Fruit fly (Drosophila melanogaster) whole organism, wandering third instar larva: ENCODE measurements around the gene sstn.

Source experiments
- Abd-B ChIP-seq: fragments of >200 bp; optimal IDR thresholded peaks from 2 replicates; lab custom pipeline; 2017; ENCODE audit warnings: missing biosample characterization, missing genetic modification characterization
- CG32264 ChIP-seq: fragments of 200-800 bp; sonication (Bioruptor generic); optimal IDR thresholded peaks from 2 replicates; lab custom pipeline; 2016; ENCODE audit warnings: missing biosample characterization, missing genetic modification characterization
- CG9705 ChIP-seq: fragments of 200-800 bp; sonication (Bioruptor generic); optimal IDR thresholded peaks from 2 replicates; lab custom pipeline; 2018; ENCODE audit warnings: missing biosample characterization, mild to moderate bottlenecking, missing genetic modification characterization
- CrebA ChIP-seq: fragments of 200-800 bp; sonication (Bioruptor generic); optimal IDR thresholded peaks from 2 replicates; lab custom pipeline; 2016; ENCODE audit warnings: missing biosample characterization, mild to moderate bottlenecking, missing genetic modification characterization, borderline replicate concordance
- Dfd ChIP-seq: fragments of >200 bp; optimal IDR thresholded peaks from 2 replicates; lab custom pipeline; 2017; ENCODE audit warnings: missing biosample characterization, missing genetic modification characterization
- Dif ChIP-seq: fragments of 200-275, 200-300 bp; sonication (Bioruptor generic); optimal IDR thresholded peaks from 2 replicates; lab custom pipeline; 2018; ENCODE audit warnings: missing biosample characterization, missing genetic modification characterization; ENCODE audit not compliant: partially characterized antibody
- HLH106 ChIP-seq: fragments of 200-800 bp; optimal IDR thresholded peaks from 3 replicates; lab custom pipeline; 2019; ENCODE audit warnings: missing biosample characterization, mild to moderate bottlenecking, missing genetic modification characterization, moderate library complexity
- Hnf4 ChIP-seq: fragments of 200-800 bp; sonication (Bioruptor generic); optimal IDR thresholded peaks from 2 replicates; lab custom pipeline; 2016; ENCODE audit warnings: missing biosample characterization, mild to moderate bottlenecking, missing genetic modification characterization
- Hr78 ChIP-seq: fragments of >200 bp; optimal IDR thresholded peaks from 2 replicates; lab custom pipeline; 2017; ENCODE audit warnings: missing biosample characterization, missing genetic modification characterization
- Hr83 ChIP-seq: fragments of 200-300 bp; sonication (Bioruptor generic); optimal IDR thresholded peaks from 2 replicates; lab custom pipeline; 2016; ENCODE audit warnings: missing biosample characterization, mild to moderate bottlenecking, missing genetic modification characterization, moderate library complexity; ENCODE audit not compliant: poor library complexity, severe bottlenecking
- Jra ChIP-seq: sonication (Bioruptor generic); optimal IDR thresholded peaks from 2 replicates; lab custom pipeline; 2016; ENCODE audit warnings: missing biosample characterization, missing genetic modification characterization
- Mio ChIP-seq: sonication (Bioruptor generic); optimal IDR thresholded peaks from 2 replicates; lab custom pipeline; 2016; ENCODE audit warnings: missing biosample characterization, missing genetic modification characterization
- Myc ChIP-seq: fragments of >200 bp; optimal IDR thresholded peaks from 2 replicates; lab custom pipeline; 2017
- N ChIP-seq: fragments of >200 bp; optimal IDR thresholded peaks from 2 replicates; lab custom pipeline; 2018; ENCODE audit warnings: missing biosample characterization, missing external identifiers, missing genetic modification characterization
- OdsH ChIP-seq: fragments of 200-800 bp; sonication (Bioruptor generic); optimal IDR thresholded peaks from 2 replicates; lab custom pipeline; 2016; ENCODE audit warnings: missing biosample characterization, mild to moderate bottlenecking, missing genetic modification characterization
- Rel ChIP-seq, 2 experiments: fragments of 200-800 bp; sonication (Bioruptor generic) in 1 of 2; optimal IDR thresholded peaks; 2 replicates in 1 of 2; 3 replicates in 1 of 2; lab custom pipeline; 2016 to 2019; ENCODE audit warnings: mild to moderate bottlenecking in 2 of 2, missing biosample characterization in 2 of 2, missing genetic modification characterization in 2 of 2, moderate library complexity in 1 of 2
- Sp1 ChIP-seq: fragments of 200-800 bp; sonication (Bioruptor generic); optimal IDR thresholded peaks from 3 replicates; lab custom pipeline; 2019; ENCODE audit warnings: missing biosample characterization, mild to moderate bottlenecking, missing genetic modification characterization, moderate library complexity
- Vsx2 ChIP-seq: fragments of 200-300, 225-300 bp; sonication (Bioruptor generic); optimal IDR thresholded peaks from 2 replicates; lab custom pipeline; 2018; ENCODE audit warnings: missing biosample characterization, missing genetic modification characterization; ENCODE audit not compliant: partially characterized antibody
- br ChIP-seq: fragments of 200-800 bp; sonication (Bioruptor generic); optimal IDR thresholded peaks from 2 replicates; lab custom pipeline; 2016; ENCODE audit warnings: missing biosample characterization, missing genetic modification characterization
- brk ChIP-seq: fragments of 200-800 bp; sonication (Bioruptor generic); optimal IDR thresholded peaks from 2 replicates; lab custom pipeline; 2016; ENCODE audit warnings: missing biosample characterization, mild to moderate bottlenecking, missing genetic modification characterization
- dl ChIP-seq, 2 experiments: fragments of 175-275, 200-275 bp in 1 of 2; fragments of 200-275 bp in 1 of 2; sonication (Bioruptor generic); optimal IDR thresholded peaks; lab custom pipeline; 2018; ENCODE audit warnings: mild to moderate bottlenecking in 2 of 2, missing biosample characterization in 2 of 2, missing genetic modification characterization in 2 of 2, moderate library complexity in 2 of 2; ENCODE audit not compliant: partially characterized antibody in 2 of 2, insufficient read depth in 1 of 2
- dmrt93B ChIP-seq: fragments of 200-800 bp; sonication (Bioruptor generic); optimal IDR thresholded peaks from 2 replicates; lab custom pipeline; 2018; ENCODE audit warnings: missing biosample characterization, mild to moderate bottlenecking, missing genetic modification characterization
- dsf ChIP-seq: sonication (Bioruptor generic); optimal IDR thresholded peaks from 2 replicates; lab custom pipeline; 2016; ENCODE audit warnings: missing biosample characterization, missing genetic modification characterization, borderline replicate concordance
- ey ChIP-seq: fragments of 200-800 bp; sonication (Bioruptor generic); optimal IDR thresholded peaks from 2 replicates; lab custom pipeline; 2016; ENCODE audit warnings: missing biosample characterization, missing genetic modification characterization
- foxo ChIP-seq, 2 experiments: fragments of 200-800 bp; sonication (Bioruptor generic); optimal IDR thresholded peaks; 2 replicates in 1 of 2; 3 replicates in 1 of 2; lab custom pipeline; 2016 to 2017; ENCODE audit warnings: missing biosample characterization in 2 of 2, missing genetic modification characterization in 2 of 2
- fru ChIP-seq: fragments of 200-800 bp; sonication (Bioruptor generic); optimal IDR thresholded peaks from 3 replicates; lab custom pipeline; 2016; ENCODE audit warnings: missing biosample characterization, mild to moderate bottlenecking, missing genetic modification characterization
- h ChIP-seq: fragments of 200-800 bp; sonication (Bioruptor generic); optimal IDR thresholded peaks from 3 replicates; lab custom pipeline; 2016; ENCODE audit warnings: missing biosample characterization, mild to moderate bottlenecking, missing genetic modification characterization
- jim ChIP-seq: fragments of 175-275, 200-325 bp; sonication (Bioruptor generic); optimal IDR thresholded peaks from 2 replicates; lab custom pipeline; 2016; ENCODE audit warnings: missing biosample characterization, mild to moderate bottlenecking, missing genetic modification characterization
- lola ChIP-seq: fragments of >200 bp; optimal IDR thresholded peaks from 2 replicates; lab custom pipeline; 2017; ENCODE audit warnings: missing biosample characterization, missing genetic modification characterization
- pan ChIP-seq: fragments of >200 bp; optimal IDR thresholded peaks from 2 replicates; lab custom pipeline; 2017
- psq ChIP-seq: fragments of 200-800 bp; sonication (Bioruptor generic); optimal IDR thresholded peaks from 3 replicates; lab custom pipeline; 2017; ENCODE audit warnings: missing biosample characterization, mild to moderate bottlenecking, missing genetic modification characterization, moderate library complexity
- rgr ChIP-seq: fragments of 200-800 bp; sonication (Bioruptor generic); optimal IDR thresholded peaks from 3 replicates; lab custom pipeline; 2016; ENCODE audit warnings: missing biosample characterization, mild to moderate bottlenecking, missing genetic modification characterization
- sage ChIP-seq: fragments of 200-800 bp; sonication (Bioruptor generic); optimal IDR thresholded peaks from 2 replicates; lab custom pipeline; 2016; ENCODE audit warnings: missing biosample characterization, mild to moderate bottlenecking, missing genetic modification characterization
- sv ChIP-seq: fragments of 200-800 bp; sonication (Bioruptor generic); optimal IDR thresholded peaks from 3 replicates; lab custom pipeline; 2016; ENCODE audit warnings: missing biosample characterization, missing genetic modification characterization
- tai ChIP-seq: sonication (Bioruptor generic); optimal IDR thresholded peaks from 2 replicates; lab custom pipeline; 2016; ENCODE audit warnings: missing biosample characterization, missing genetic modification characterization
- usp ChIP-seq: fragments of >200 bp; optimal IDR thresholded peaks from 2 replicates; lab custom pipeline; 2017; ENCODE audit warnings: missing biosample characterization, missing genetic modification characterization
- woc ChIP-seq: sonication (Bioruptor generic); optimal IDR thresholded peaks from 2 replicates; lab custom pipeline; 2016; ENCODE audit warnings: missing biosample characterization, mild to moderate bottlenecking, missing genetic modification characterization

The sstn gene

dm6 chr3L:15079278-15079677 is 15.2 kb downstream of the sstn start:
- TF ChIP-seq fru (GFP tag; lab: Kevin White, UChicago) = peak; percentile 60
- TF ChIP-seq dsf (GFP tag; lab: Kevin White, UChicago) = no peak
- TF ChIP-seq dl (GFP tag; optimal IDR thresholded peaks at IDR 0.05; lab: Kevin White, UChicago; ENCODE audit: insufficient read depth in 1 of 2, partially characterized antibody in 2 of 2) = peak in 1 of 2 experiments; percentile 35
- TF ChIP-seq br (GFP tag; lab: Kevin White, UChicago) = no peak
- TF ChIP-seq Sp1 (GFP tag; lab: Kevin White, UChicago) = no peak
- TF ChIP-seq Myc (lab: Kevin White, UChicago) = peak; percentile 5
- no peak for TF ChIP-seq woc (GFP tag; lab: Kevin White, UChicago)
- no peak for TF ChIP-seq Abd-B (GFP tag; lab: Kevin White, UChicago)
- TF ChIP-seq OdsH (GFP tag; lab: Kevin White, UChicago) = no peak
- no peak for TF ChIP-seq Dfd (GFP tag; lab: Kevin White, UChicago)
- TF ChIP-seq Jra = no peak
- TF ChIP-seq CG9705 = no peak
- TF ChIP-seq foxo (GFP tag; optimal IDR thresholded peaks at IDR 0.05; lab: Kevin White, UChicago) = no peak
- TF ChIP-seq HLH106 = no peak
- peak; percentile 65 for TF ChIP-seq Dif (GFP tag; lab: Kevin White, UChicago)
- TF ChIP-seq tai = no peak
- TF ChIP-seq Hr83 = no peak
- TF ChIP-seq sv (GFP tag; lab: Kevin White, UChicago) = no peak
- no peak for TF ChIP-seq rgr (GFP tag; lab: Kevin White, UChicago)
- TF ChIP-seq Vsx2 = peak; percentile 9
- TF ChIP-seq usp (GFP tag; lab: Kevin White, UChicago) = no peak
- TF ChIP-seq pan (lab: Kevin White, UChicago) = no peak
- no peak for TF ChIP-seq CG32264 (GFP tag; lab: Kevin White, UChicago)
- TF ChIP-seq h (GFP tag; lab: Kevin White, UChicago) = no peak
- no peak for TF ChIP-seq N (GFP tag; lab: Kevin White, UChicago)
- TF ChIP-seq Hnf4 (GFP tag; lab: Kevin White, UChicago) = no peak
- TF ChIP-seq Mio (GFP tag; lab: Kevin White, UChicago) = no peak
- no peak for TF ChIP-seq jim (GFP tag; lab: Kevin White, UChicago)
- no peak for TF ChIP-seq Rel (GFP tag; optimal IDR thresholded peaks at IDR 0.05; lab: Kevin White, UChicago)
- TF ChIP-seq Rel (tag; optimal IDR thresholded peaks at IDR 0.05; lab: Kevin White, UChicago) = no peak
- no peak for TF ChIP-seq Hr78 (GFP tag; lab: Kevin White, UChicago)
- no peak for TF ChIP-seq CrebA (GFP tag; lab: Kevin White, UChicago)
- no peak for TF ChIP-seq ey (GFP tag; lab: Kevin White, UChicago)
- no peak for TF ChIP-seq brk (GFP tag; lab: Kevin White, UChicago)
- no peak for TF ChIP-seq lola (GFP tag; lab: Kevin White, UChicago)
- TF ChIP-seq psq (GFP tag; lab: Kevin White, UChicago) = no peak
- no peak for TF ChIP-seq sage (GFP tag; lab: Kevin White, UChicago)
- TF ChIP-seq, all 38 proteins: peak for 5

- TF ChIP-seq Jra (no peak), h (GFP tag; lab: Kevin White, UChicago) (no peak), tai (no peak), CrebA (GFP tag; lab: Kevin White, UChicago) (no peak), dl (GFP tag; optimal IDR thresholded peaks at IDR 0.05; lab: Kevin White, UChicago; ENCODE audit: insufficient read depth in 1 of 2, partially characterized antibody in 2 of 2) (no peak), pan (lab: Kevin White, UChicago) (no peak), OdsH (GFP tag; lab: Kevin White, UChicago) (no peak), usp (GFP tag; lab: Kevin White, UChicago) (no peak), sage (GFP tag; lab: Kevin White, UChicago) (no peak), Sp1 (GFP tag; lab: Kevin White, UChicago) (no peak), brk (GFP tag; lab: Kevin White, UChicago) (no peak), Abd-B (GFP tag; lab: Kevin White, UChicago) (no peak), Hr78 (GFP tag; lab: Kevin White, UChicago) (no peak), fru (GFP tag; lab: Kevin White, UChicago) (no peak), dmrt93B (GFP tag; lab: Kevin White, UChicago) (no peak), Dfd (GFP tag; lab: Kevin White, UChicago) (no peak), ey (GFP tag; lab: Kevin White, UChicago) (no peak)
These were observed 16.2 kb downstream of the sstn start, which contains the start of gene Or71a for dm6 chr3L:15078347-15078746. Or71a (minus strand) TSS chr3L:15078447.
